Worm (Caenorhabditis elegans) whole organism, L1 larva: Measurements from ENCODE around the gene F43E2.6.

Experiments
- C16A3.4 ChIP-seq: fragments of 150-350 bp; optimal IDR thresholded peaks from 2 replicates; lab custom pipeline; 2014; ENCODE audit warnings: missing biosample characterization, missing genetic modification characterization
- C34B4.2 ChIP-seq: sonication (generic microtip); optimal IDR thresholded peaks from 2 replicates; lab custom pipeline; 2017; ENCODE audit warnings: mild to moderate bottlenecking, missing genetic modification characterization, missing compliant biosample characterization
- Y116A8C.19 ChIP-seq: sonication (generic microtip); optimal IDR thresholded peaks from 2 replicates; lab custom pipeline; 2016; ENCODE audit warnings: missing compliant biosample characterization, missing genetic modification characterization, borderline replicate concordance
- alr-1 ChIP-seq: fragments of 200-800 bp; sonication (Bioruptor generic); optimal IDR thresholded peaks from 2 replicates; lab custom pipeline; 2018; ENCODE audit warnings: borderline replicate concordance, mild to moderate bottlenecking, missing genetic modification characterization, missing compliant biosample characterization
- ama-1 ChIP-seq: fragments of 150-350 bp; optimal IDR thresholded peaks from 2 replicates; lab custom pipeline; 2014
- blmp-1 ChIP-seq: fragments of 150-350 bp; optimal IDR thresholded peaks from 2 replicates; lab custom pipeline; 2014; ENCODE audit warnings: missing biosample characterization, missing genetic modification characterization
- ceh-8 ChIP-seq: fragments of 200-800 bp; sonication (Bioruptor generic); optimal IDR thresholded peaks from 2 replicates; lab custom pipeline; 2018; ENCODE audit warnings: mild to moderate bottlenecking, missing genetic modification characterization, moderate library complexity, missing compliant biosample characterization
- ceh-90 ChIP-seq: sonication (generic microtip); optimal IDR thresholded peaks from 2 replicates; lab custom pipeline; 2016; ENCODE audit warnings: missing genetic modification characterization, missing compliant biosample characterization
- ces-1 ChIP-seq: fragments of 150-350 bp; optimal IDR thresholded peaks from 2 replicates; lab custom pipeline; 2014; ENCODE audit warnings: missing biosample characterization, missing genetic modification reagents, missing genetic modification characterization
- dpl-1 ChIP-seq, 3 experiments: fragments of 150-350 bp in 2 of 3; sonication (generic microtip) in 1 of 3; optimal IDR thresholded peaks; 2 replicates each; lab custom pipeline; 2014 to 2017; ENCODE audit warnings: missing biosample characterization in 3 of 3, missing genetic modification characterization in 3 of 3, missing genetic modification reagents in 3 of 3
- dsc-1 ChIP-seq: sonication (generic microtip); optimal IDR thresholded peaks from 2 replicates; lab custom pipeline; 2016; ENCODE audit warnings: mild to moderate bottlenecking, missing genetic modification characterization, missing compliant biosample characterization
- efl-1 ChIP-seq, 4 experiments: fragments of 150-350 bp; optimal IDR thresholded peaks in 3 of 4; peaks in 1 of 4; 1 replicate in 1 of 4; 2 replicates in 3 of 4; lab custom pipeline; 2014; ENCODE audit warnings: missing biosample characterization in 2 of 4, missing genetic modification characterization in 2 of 4, missing genetic modification reagents in 2 of 4
- egl-13 ChIP-seq: sonication (generic microtip); optimal IDR thresholded peaks from 2 replicates; lab custom pipeline; 2016; ENCODE audit warnings: missing genotype, missing genetic modification reagents, missing genetic modification characterization, missing compliant biosample characterization
- egl-27 ChIP-seq, 2 experiments: fragments of 150-350 bp in 1 of 2; sonication (generic microtip); optimal IDR thresholded peaks; 3 replicates each; lab custom pipeline; 2017 to 2018; ENCODE audit warnings: missing biosample characterization in 2 of 2, missing genetic modification characterization in 2 of 2, missing genetic modification reagents in 2 of 2
- ets-5 ChIP-seq: fragments of 200-800 bp; sonication (Bioruptor generic); IDR thresholded peaks from 2 replicates; pipeline ENCODE4 v1.3.6; 2022; ENCODE audit warnings: missing genetic modification characterization, missing compliant biosample characterization
- fkh-8 ChIP-seq: sonication (generic microtip); optimal IDR thresholded peaks from 2 replicates; lab custom pipeline; 2016; ENCODE audit warnings: mild to moderate bottlenecking, missing genetic modification characterization, missing compliant biosample characterization
- fos-1 ChIP-seq: fragments of 150-350 bp; optimal IDR thresholded peaks from 2 replicates; lab custom pipeline; 2014; ENCODE audit warnings: missing biosample characterization, missing genetic modification characterization
- grh-1 ChIP-seq: fragments of 200-800 bp; sonication (Bioruptor generic); IDR thresholded peaks from 2 replicates; pipeline ENCODE4 v1.3.6; 2022; ENCODE audit warnings: missing genetic modification reagents, missing genetic modification characterization, missing compliant biosample characterization
- hlh-17 ChIP-seq: fragments of 200-800 bp; sonication (Bioruptor generic); optimal IDR thresholded peaks from 2 replicates; lab custom pipeline; 2018; ENCODE audit warnings: missing genetic modification characterization, mild to moderate bottlenecking, missing compliant biosample characterization, moderate library complexity, borderline replicate concordance
- lin-13 ChIP-seq: fragments of 150-350 bp; optimal IDR thresholded peaks from 2 replicates; lab custom pipeline; 2014; ENCODE audit warnings: missing biosample characterization, missing genetic modification reagents, missing genetic modification characterization
- lin-14 ChIP-seq: fragments of 200-800 bp; sonication (Bioruptor generic); optimal IDR thresholded peaks from 2 replicates; lab custom pipeline; 2018; ENCODE audit warnings: mild to moderate bottlenecking, missing genetic modification characterization, moderate library complexity, missing compliant biosample characterization
- lin-15B ChIP-seq: fragments of 150-350 bp; sonication (generic microtip); optimal IDR thresholded peaks from 3 replicates; lab custom pipeline; 2014; ENCODE audit warnings: missing biosample characterization, missing genetic modification characterization
- lin-35 ChIP-seq, 2 experiments: fragments of 150-350 bp; optimal IDR thresholded peaks; 2 replicates each; lab custom pipeline; 2014; ENCODE audit warnings: missing biosample characterization in 2 of 2, missing genetic modification characterization in 2 of 2, missing genetic modification reagents in 2 of 2
- lin-39 ChIP-seq: fragments of 150-350 bp; optimal IDR thresholded peaks from 2 replicates; lab custom pipeline; 2014; ENCODE audit warnings: missing biosample characterization, missing genetic modification reagents, missing genetic modification characterization
- lir-3 ChIP-seq: sonication (generic microtip); optimal IDR thresholded peaks from 2 replicates; lab custom pipeline; 2016; ENCODE audit warnings: mild to moderate bottlenecking, missing genetic modification characterization, moderate library complexity, missing compliant biosample characterization; ENCODE audit not compliant: poor library complexity
- mab-9 ChIP-seq: fragments of 200-800 bp; sonication (Bioruptor generic); IDR thresholded peaks from 2 replicates; pipeline ENCODE4 v1.3.6; 2022; ENCODE audit warnings: missing genetic modification reagents, missing genetic modification characterization, missing compliant biosample characterization
- mdl-1 ChIP-seq, 2 experiments: fragments of 150-350 bp; optimal IDR thresholded peaks; 2 replicates each; lab custom pipeline; 2014 to 2017; ENCODE audit warnings: missing biosample characterization in 2 of 2, missing genetic modification characterization in 2 of 2, inconsistent platforms in 1 of 2
- mep-1 ChIP-seq: fragments of 150-350 bp; optimal IDR thresholded peaks from 2 replicates; lab custom pipeline; 2014; ENCODE audit warnings: missing biosample characterization, missing genetic modification characterization
- nhr-11 ChIP-seq: fragments of 150-350 bp; optimal IDR thresholded peaks from 2 replicates; lab custom pipeline; 2014; ENCODE audit warnings: missing biosample characterization, missing genetic modification characterization
- nhr-237 ChIP-seq: fragments of 150-350 bp; optimal IDR thresholded peaks from 2 replicates; lab custom pipeline; 2014; ENCODE audit warnings: missing biosample characterization, missing genetic modification characterization
- nhr-28 ChIP-seq: fragments of 150-350 bp; optimal IDR thresholded peaks from 2 replicates; lab custom pipeline; 2014; ENCODE audit warnings: missing biosample characterization, missing genetic modification characterization
- nhr-76 ChIP-seq: sonication (generic microtip); optimal IDR thresholded peaks from 2 replicates; lab custom pipeline; 2017; ENCODE audit warnings: missing biosample characterization, missing genetic modification characterization
- nhr-77 ChIP-seq: fragments of 150-350 bp; optimal IDR thresholded peaks from 2 replicates; lab custom pipeline; 2014; ENCODE audit warnings: missing biosample characterization, missing genetic modification characterization
- nhr-84 ChIP-seq: sonication (generic microtip); optimal IDR thresholded peaks from 2 replicates; lab custom pipeline; 2017; ENCODE audit warnings: missing biosample characterization, missing genetic modification characterization
- nhr-90 ChIP-seq: sonication (generic microtip); optimal IDR thresholded peaks from 2 replicates; lab custom pipeline; 2016; ENCODE audit warnings: mild to moderate bottlenecking, missing genetic modification characterization, missing compliant biosample characterization; ENCODE audit not compliant: poor library complexity
- pqm-1 ChIP-seq: sonication (generic microtip); optimal IDR thresholded peaks from 3 replicates; lab custom pipeline; 2017; ENCODE audit warnings: missing biosample characterization, missing genetic modification characterization
- snpc-4 ChIP-seq: fragments of 150-350 bp; optimal IDR thresholded peaks from 2 replicates; lab custom pipeline; 2014; ENCODE audit warnings: missing biosample characterization, missing genetic modification characterization
- sox-4 ChIP-seq: sonication (generic microtip); optimal IDR thresholded peaks from 2 replicates; lab custom pipeline; 2016; ENCODE audit warnings: missing genetic modification characterization, missing compliant biosample characterization
- sptf-1 ChIP-seq: fragments of 150-350 bp; optimal IDR thresholded peaks from 2 replicates; lab custom pipeline; 2014; ENCODE audit warnings: missing biosample characterization, missing genetic modification characterization
- sup-37 ChIP-seq: fragments of 200-800 bp; sonication (Bioruptor generic); optimal IDR thresholded peaks from 2 replicates; lab custom pipeline; 2018; ENCODE audit warnings: mild to moderate bottlenecking, missing genetic modification characterization, missing compliant biosample characterization
- swsn-7 ChIP-seq: sonication (generic microtip); optimal IDR thresholded peaks from 2 replicates; lab custom pipeline; 2016; ENCODE audit warnings: missing genetic modification characterization, missing compliant biosample characterization
- tbx-2 ChIP-seq: sonication (generic microtip); optimal IDR thresholded peaks from 2 replicates; lab custom pipeline; 2016; ENCODE audit warnings: missing genetic modification characterization, missing compliant biosample characterization
- unc-86 ChIP-seq: sonication (generic microtip); optimal IDR thresholded peaks from 2 replicates; lab custom pipeline; 2016; ENCODE audit warnings: missing genetic modification characterization, missing compliant biosample characterization
- ztf-11 ChIP-seq, 2 experiments: sonication (generic microtip); optimal IDR thresholded peaks; 2 replicates each; lab custom pipeline; 2016 to 2017; ENCODE audit warnings: missing genetic modification characterization in 2 of 2, missing biosample characterization in 1 of 2, missing compliant biosample characterization in 1 of 2

Gene F43E2.6

DNA sequence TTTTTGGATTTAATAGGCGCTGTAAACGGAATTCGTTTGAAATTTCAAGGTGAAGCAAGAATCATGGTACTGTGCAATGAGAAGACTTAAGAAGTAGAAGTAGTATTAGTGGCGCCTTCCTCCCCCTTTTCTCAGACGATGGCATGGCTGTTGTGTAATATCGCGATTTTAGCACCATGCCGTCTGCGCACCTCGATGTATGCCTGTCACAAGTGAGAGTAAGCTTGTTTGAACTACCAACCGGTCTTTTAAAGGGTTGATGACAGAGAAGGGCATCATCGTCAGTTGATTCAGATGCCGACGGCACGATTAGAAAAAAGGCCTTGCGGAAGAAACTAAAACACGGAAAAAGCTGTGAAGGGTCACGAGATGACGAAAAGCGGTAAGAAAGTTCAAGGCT is 35.3 kb upstream of the F43E2.6 start:
- TF ChIP-seq nhr-76 (no peak), efl-1 (optimal IDR thresholded peaks at IDR 0.05; lab: Kevin White, UChicago) (no peak), efl-1 (GFP tag; optimal IDR thresholded peaks at IDR 0.05 in 1 of 2; lab: Kevin White, UChicago) (peak in 1 of 2 experiments; percentile 69), blmp-1 (tag; lab: Kevin White, UChicago) (peak; percentile 16)

DNA sequence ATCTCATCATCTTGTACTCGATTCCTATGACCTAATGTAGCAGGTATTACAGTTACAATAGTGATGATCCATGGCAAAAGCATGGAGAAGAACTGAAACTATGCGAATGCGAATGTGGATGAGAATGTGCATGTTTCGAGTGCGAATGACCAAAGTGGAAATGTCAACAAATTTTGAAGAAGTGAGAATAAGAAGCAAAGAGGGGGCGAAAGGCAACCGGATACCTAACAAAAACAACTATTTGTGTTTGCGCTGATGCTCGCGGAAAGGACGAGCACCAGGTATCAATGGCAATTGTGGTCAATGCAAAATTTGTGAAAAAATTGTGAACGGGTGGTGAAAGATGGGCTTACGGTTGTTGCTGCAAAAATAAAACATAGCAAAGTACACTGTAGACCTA is 34.0 kb upstream of the F43E2.6 start, which contains the start of gene nas-7:
nas-7 (minus strand) TSS at position 101 of the 400 bp plus-strand sequence.
- TF ChIP-seq ceh-90 (tag; lab: Kevin White, UChicago) = no peak
- no peak for TF ChIP-seq lin-35 (GFP tag; optimal IDR thresholded peaks at IDR 0.05; lab: Kevin White, UChicago)
- no peak for TF ChIP-seq unc-86
- no peak for TF ChIP-seq C34B4.2 (tag; lab: Kevin White, UChicago)
- TF ChIP-seq, all 84 proteins: peak for 0

DNA sequence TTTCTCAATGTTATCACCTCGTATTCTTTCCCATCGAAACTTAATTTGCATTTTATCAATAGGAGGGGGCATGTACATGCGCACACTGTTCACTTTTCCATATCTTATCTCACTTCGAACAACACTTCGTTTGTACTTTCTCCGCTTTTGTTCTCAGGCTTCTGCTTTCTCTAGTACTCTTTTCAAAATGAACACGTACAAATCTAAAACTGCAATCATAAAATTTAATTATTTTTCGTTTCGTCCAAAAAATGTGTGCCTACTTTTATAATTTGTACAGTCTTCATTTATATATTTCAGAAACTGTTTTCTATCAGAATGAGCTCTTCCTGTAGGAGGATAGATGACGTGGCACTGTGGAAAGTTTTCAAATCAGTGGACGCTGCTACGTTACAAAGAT is 30.1 kb upstream of the F43E2.6 start, which contains the start of gene C07D10.1:
C07D10.1 (plus strand) TSS at position 301 of the 400 bp plus-strand sequence.
- TF ChIP-seq nhr-11 (tag; lab: Kevin White, UChicago) (no peak), swsn-7 (tag; lab: Kevin White, UChicago) (no peak), alr-1 (tag; lab: Kevin White, UChicago) (no peak), ztf-11 (tag; optimal IDR thresholded peaks at IDR 0.05; lab: Kevin White, UChicago) (no peak), nhr-77 (no peak), Y116A8C.19 (tag; lab: Kevin White, UChicago) (no peak), C16A3.4 (no peak), ama-1 (lab: Kevin White, UChicago) (no peak), hlh-17 (GFP tag; lab: Kevin White, UChicago) (no peak), nhr-237 (tag; lab: Kevin White, UChicago) (no peak), ceh-90 (tag; lab: Kevin White, UChicago) (no peak), lir-3 (tag; lab: Kevin White, UChicago) (no peak), nhr-84 (no peak)

DNA sequence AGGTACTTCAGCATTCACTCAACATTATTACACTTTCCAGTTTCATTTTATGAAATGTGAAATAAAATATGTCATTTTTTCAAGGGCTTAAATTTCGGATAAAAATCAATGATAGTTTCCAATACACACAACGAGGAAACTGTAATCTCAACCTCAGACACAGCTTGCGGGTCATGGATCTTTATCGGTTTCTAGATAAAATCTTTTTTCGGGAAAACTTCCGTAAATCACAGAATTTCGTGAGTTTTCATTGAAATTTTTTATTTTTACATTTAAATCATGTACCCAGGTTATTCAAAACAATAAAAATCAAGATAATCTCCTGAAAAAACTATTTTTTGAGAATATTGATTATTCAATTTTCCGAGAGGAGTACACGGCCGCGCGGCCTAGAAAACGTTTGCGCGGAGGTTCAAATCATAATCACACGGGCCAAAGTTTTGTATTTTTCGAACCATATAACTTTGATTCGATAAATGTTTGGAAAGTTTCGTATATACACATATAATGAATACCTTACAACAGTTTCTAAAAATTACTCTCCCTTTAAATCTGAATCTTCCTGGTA is 28.7 kb upstream of the F43E2.6 start:
- no peak for TF ChIP-seq Y116A8C.19 (tag; lab: Kevin White, UChicago)
- TF ChIP-seq pqm-1 (tag; lab: Kevin White, UChicago) = no peak
- no peak for TF ChIP-seq mab-9
- TF ChIP-seq sptf-1 = no peak
- TF ChIP-seq egl-27 (tag; optimal IDR thresholded peaks at IDR 0.05; lab: Kevin White, UChicago) = no peak
- TF ChIP-seq ets-5 (GFP tag; lab: Robert Waterston, UW) = no peak
- TF ChIP-seq dsc-1 (tag; lab: Kevin White, UChicago) = no peak
- no peak for TF ChIP-seq sup-37 (GFP tag; lab: Kevin White, UChicago)
- peak in 1 of 2 experiments; percentile 60 for TF ChIP-seq lin-35 (GFP tag; optimal IDR thresholded peaks at IDR 0.05; lab: Kevin White, UChicago)
- no peak for TF ChIP-seq lin-13 (GFP tag; lab: Kevin White, UChicago)
- no peak for TF ChIP-seq fos-1 (tag; lab: Kevin White, UChicago)
- no peak for TF ChIP-seq ceh-8
- no peak for TF ChIP-seq C34B4.2 (tag; lab: Kevin White, UChicago)
- TF ChIP-seq fkh-8 (tag; lab: Kevin White, UChicago) = no peak
- TF ChIP-seq mep-1 (tag; lab: Kevin White, UChicago) = no peak
- peak in 2 of 3 experiments; percentile 40 to 49 for TF ChIP-seq dpl-1 (GFP tag; optimal IDR thresholded peaks at IDR 0.05; lab: Kevin White, UChicago)
- TF ChIP-seq ces-1 = no peak
- peak; percentile 29 to 52 for TF ChIP-seq efl-1 (optimal IDR thresholded peaks at IDR 0.05; lab: Kevin White, UChicago)
- peak; percentile 55 to 96 for TF ChIP-seq efl-1 (GFP tag; optimal IDR thresholded peaks at IDR 0.05 in 1 of 2; lab: Kevin White, UChicago)
- no peak for TF ChIP-seq lin-39 (tag; lab: Kevin White, UChicago)
- no peak for TF ChIP-seq mdl-1 (tag; optimal IDR thresholded peaks at IDR 0.05; lab: Kevin White, UChicago)
- TF ChIP-seq blmp-1 (tag; lab: Kevin White, UChicago) = peak; percentile 0
- TF ChIP-seq sox-4 (tag; lab: Kevin White, UChicago) = no peak
- no peak for TF ChIP-seq egl-13 (tag; lab: Kevin White, UChicago)
- no peak for TF ChIP-seq nhr-84
- TF ChIP-seq snpc-4 (tag; lab: Kevin White, UChicago) = no peak
- TF ChIP-seq swsn-7 (tag; lab: Kevin White, UChicago) = no peak
- no peak for TF ChIP-seq nhr-237 (tag; lab: Kevin White, UChicago)
- TF ChIP-seq lin-15B (tag; lab: Kevin White, UChicago) = no peak
- peak; percentile 8 for TF ChIP-seq nhr-90 (tag; lab: Kevin White, UChicago)
- TF ChIP-seq lin-14 (GFP tag; lab: Kevin White, UChicago) = no peak
- no peak for TF ChIP-seq grh-1
- TF ChIP-seq nhr-77 = no peak
- TF ChIP-seq tbx-2 = no peak
- no peak for TF ChIP-seq nhr-28 (tag; lab: Kevin White, UChicago)
